Worm (Caenorhabditis elegans): ENCODE data around the gene T04H1.5.

DNA sequence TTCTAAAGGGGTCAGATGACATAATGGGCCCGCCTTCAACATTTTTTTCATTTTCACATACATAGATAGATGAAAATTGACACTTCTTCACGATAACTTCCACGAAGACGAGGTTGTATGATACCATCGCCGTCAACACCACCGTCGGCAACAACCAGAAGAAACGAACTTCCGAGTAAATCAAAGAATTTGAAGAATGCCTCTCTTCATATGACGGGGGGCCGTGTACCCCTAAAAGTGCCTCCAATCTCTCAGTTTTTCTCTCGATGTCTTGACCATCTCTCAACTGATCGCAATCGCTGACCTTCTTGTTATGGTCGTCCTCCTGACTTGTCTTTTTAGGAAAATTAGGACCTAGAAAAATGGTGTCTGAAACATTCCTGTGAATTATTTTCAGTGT lies 44.4 kb downstream of the T04H1.5 start:
- TF ChIP-seq W03F9.2 (tag; optimal IDR thresholded peaks at IDR 0.05), result no peak
- TF ChIP-seq him-1 (tag; optimal IDR thresholded peaks at IDR 0.05), result no peak
- no peak for TF ChIP-seq dao-5 (tag; optimal IDR thresholded peaks at IDR 0.05)

Data from whole organism, L4/young adult.